Fruit fly (Drosophila melanogaster) whole organism, embryonic: ENCODE results near the gene CG44405.

ENCODE experiments used
- Aef1 ChIP-seq: fragments of 200-800 bp; sonication (Bioruptor generic); IDR thresholded peaks from 3 replicates; pipeline ENCODE4 v1.3.6; 2022; ENCODE audit warnings: missing biosample characterization, missing genetic modification characterization
- Antp ChIP-seq: fragments of 200-800 bp; sonication (Bioruptor generic); optimal IDR thresholded peaks from 3 replicates; lab custom pipeline; 2016; ENCODE audit warnings: missing biosample characterization, missing genetic modification characterization
- B-H1 ChIP-seq: fragments of 200-800 bp; sonication (Bioruptor generic); IDR thresholded peaks from 3 replicates; pipeline ENCODE4 v1.3.6; 2022; ENCODE audit warnings: missing biosample characterization, missing genetic modification characterization
- CG10267 ChIP-seq: fragments of 200-800 bp; sonication (Bioruptor generic); optimal IDR thresholded peaks from 2 replicates; lab custom pipeline; 2018; ENCODE audit warnings: missing biosample characterization, mild to moderate bottlenecking, missing genetic modification characterization, moderate library complexity
- CG11695 ChIP-seq: fragments of 200-800 bp; sonication (Bioruptor generic); IDR thresholded peaks from 3 replicates; pipeline ENCODE4 v1.3.6; 2022; ENCODE audit warnings: missing biosample characterization, missing genetic modification characterization
- CG11723 ChIP-seq: fragments of 200-800 bp; sonication (Bioruptor generic); optimal IDR thresholded peaks from 2 replicates; lab custom pipeline; 2017; ENCODE audit warnings: missing biosample characterization, mild to moderate bottlenecking, missing genetic modification characterization
- CG12299 ChIP-seq: fragments of 200-800 bp; sonication (Bioruptor generic); optimal IDR thresholded peaks from 2 replicates; lab custom pipeline; 2018; ENCODE audit warnings: missing biosample characterization, mild to moderate bottlenecking, missing genetic modification characterization
- CG12391 ChIP-seq: fragments of 200-800 bp; sonication (Bioruptor generic); optimal IDR thresholded peaks from 3 replicates; lab custom pipeline; 2018; ENCODE audit warnings: missing biosample characterization, mild to moderate bottlenecking, missing genetic modification characterization, moderate library complexity
- CG12659 ChIP-seq: fragments of 200-800 bp; sonication (Bioruptor generic); optimal IDR thresholded peaks from 3 replicates; lab custom pipeline; 2017; ENCODE audit warnings: mild to moderate bottlenecking, missing biosample characterization, missing genetic modification reagents, missing genetic modification characterization
- CG12769 ChIP-seq: fragments of 200-800 bp; sonication (Bioruptor generic); optimal IDR thresholded peaks from 2 replicates; lab custom pipeline; 2019; ENCODE audit warnings: missing biosample characterization, mild to moderate bottlenecking, missing genetic modification characterization, moderate library complexity
- CG13624 ChIP-seq: fragments of 200-800 bp; sonication (Bioruptor generic); optimal IDR thresholded peaks from 2 replicates; lab custom pipeline; 2016; ENCODE audit warnings: missing biosample characterization, missing genetic modification characterization
- CG1529 ChIP-seq: fragments of 200-800 bp; sonication (Bioruptor generic); optimal IDR thresholded peaks from 3 replicates; lab custom pipeline; 2018; ENCODE audit warnings: missing biosample characterization, missing genetic modification characterization
- CG1647 ChIP-seq: fragments of 200-800 bp; sonication (Bioruptor generic); optimal IDR thresholded peaks from 3 replicates; lab custom pipeline; 2016; ENCODE audit warnings: missing biosample characterization, missing genetic modification characterization
- CG18262 ChIP-seq: fragments of 200-800 bp; optimal IDR thresholded peaks from 3 replicates; lab custom pipeline; 2019; ENCODE audit warnings: missing biosample characterization, mild to moderate bottlenecking, missing genetic modification characterization, moderate library complexity
- CG18599 ChIP-seq: fragments of 200-800 bp; sonication (Bioruptor generic); optimal IDR thresholded peaks from 3 replicates; lab custom pipeline; 2017; ENCODE audit warnings: missing biosample characterization, missing genetic modification characterization, mild to moderate bottlenecking, moderate library complexity, missing genetic modification reagents
- CG3065 ChIP-seq: fragments of 200-800 bp; sonication (Bioruptor generic); optimal IDR thresholded peaks from 2 replicates; lab custom pipeline; 2016; ENCODE audit warnings: missing biosample characterization, missing genetic modification characterization
- CG33557 ChIP-seq: fragments of 200-800 bp; sonication (Bioruptor generic); optimal IDR thresholded peaks from 2 replicates; lab custom pipeline; 2019; ENCODE audit warnings: missing biosample characterization, mild to moderate bottlenecking, missing genetic modification characterization, moderate library complexity
- CG6272 ChIP-seq: fragments of 200-800 bp; sonication (Bioruptor generic); IDR thresholded peaks from 2 replicates; pipeline ENCODE4 v1.3.6; 2022; ENCODE audit warnings: missing biosample characterization, missing genetic modification characterization
- CG7928 ChIP-seq: fragments of 200-800 bp; sonication (Bioruptor generic); optimal IDR thresholded peaks from 2 replicates; lab custom pipeline; 2017; ENCODE audit warnings: missing biosample characterization, mild to moderate bottlenecking, missing genetic modification characterization
- CG8478 ChIP-seq: fragments of >200 bp; optimal IDR thresholded peaks from 2 replicates; lab custom pipeline; 2018
- D19A ChIP-seq: fragments of 200-800 bp; optimal IDR thresholded peaks from 3 replicates; lab custom pipeline; 2019; ENCODE audit warnings: missing biosample characterization, mild to moderate bottlenecking, missing genetic modification characterization, moderate library complexity
- Dref ChIP-seq: fragments of 200-800 bp; sonication (Bioruptor generic); IDR thresholded peaks from 2 replicates; pipeline ENCODE4 v1.3.6; 2022; ENCODE audit warnings: missing biosample characterization, missing genetic modification characterization
- Elba2 ChIP-seq: fragments of 200-800 bp; sonication (Bioruptor generic); optimal IDR thresholded peaks from 3 replicates; lab custom pipeline; 2016; ENCODE audit warnings: missing biosample characterization, missing genetic modification characterization
- GATAe ChIP-seq: fragments of 200-800 bp; sonication (Bioruptor generic); conservative IDR thresholded peaks from 2 replicates; pipeline ENCODE4 v1.3.6; 2022; ENCODE audit warnings: missing biosample characterization, missing genetic modification characterization
- Hand ChIP-seq: fragments of 200-800 bp; sonication (Bioruptor generic); optimal IDR thresholded peaks from 2 replicates; lab custom pipeline; 2017; ENCODE audit warnings: mild to moderate bottlenecking, missing biosample characterization, missing genetic modification reagents, missing genetic modification characterization
- Mrtf ChIP-seq: fragments of 200-800 bp; sonication (Bioruptor generic); IDR thresholded peaks from 3 replicates; pipeline ENCODE4 v1.3.6; 2022; ENCODE audit warnings: missing biosample characterization, missing genetic modification characterization
- Poxn ChIP-seq: fragments of 200-800 bp; sonication (Bioruptor generic); IDR thresholded peaks from 2 replicates; pipeline ENCODE4 v1.3.6; 2022; ENCODE audit warnings: missing biosample characterization, missing genetic modification characterization
- Ptx1 ChIP-seq: fragments of 200-800 bp; sonication (Bioruptor generic); IDR thresholded peaks from 2 replicates; pipeline ENCODE4 v1.3.6; 2022; ENCODE audit warnings: missing biosample characterization, missing genetic modification characterization
- Ssrp ChIP-seq: fragments of 200-800 bp; sonication (Bioruptor generic); optimal IDR thresholded peaks from 2 replicates; lab custom pipeline; 2018; ENCODE audit warnings: missing biosample characterization, mild to moderate bottlenecking, missing genetic modification characterization, moderate library complexity
- TFAM ChIP-seq: fragments of 200-800 bp; sonication (Bioruptor generic); optimal IDR thresholded peaks from 2 replicates; lab custom pipeline; 2017; ENCODE audit warnings: missing biosample characterization, missing genetic modification characterization, inconsistent platforms
- caup ChIP-seq: fragments of 200-800 bp; sonication (Bioruptor generic); optimal IDR thresholded peaks from 3 replicates; lab custom pipeline; 2017; ENCODE audit warnings: missing biosample characterization, mild to moderate bottlenecking, missing genetic modification characterization, moderate library complexity; ENCODE audit not compliant: severe bottlenecking
- ci ChIP-seq: fragments of 200-800 bp; sonication (Bioruptor generic); IDR thresholded peaks from 3 replicates; pipeline ENCODE4 v1.3.6; 2022; ENCODE audit warnings: missing biosample characterization, missing genetic modification characterization
- dan ChIP-seq: fragments of 200-800 bp; sonication (Bioruptor generic); IDR thresholded peaks from 2 replicates; pipeline ENCODE4 v1.3.6; 2022; ENCODE audit warnings: missing biosample characterization, missing genetic modification characterization
- emc ChIP-seq: fragments of 200-800 bp; sonication (Bioruptor generic); optimal IDR thresholded peaks from 2 replicates; lab custom pipeline; 2016; ENCODE audit warnings: missing biosample characterization, missing genetic modification characterization
- eve ChIP-seq, 2 experiments: fragments of >200 bp; optimal IDR thresholded peaks; 2 replicates each; lab custom pipeline; 2017; ENCODE audit warnings: missing biosample characterization in 2 of 2, missing genetic modification characterization in 2 of 2
- lbe ChIP-seq: fragments of 200-800 bp; sonication (Bioruptor generic); optimal IDR thresholded peaks from 2 replicates; lab custom pipeline; 2016; ENCODE audit warnings: missing biosample characterization, mild to moderate bottlenecking, missing genetic modification characterization
- lola ChIP-seq, 3 experiments: fragments of >200 bp in 2 of 3; fragments of 200-800 bp in 1 of 3; sonication (Bioruptor generic) in 1 of 3; optimal IDR thresholded peaks; 2 replicates each; lab custom pipeline; 2017 to 2019; ENCODE audit warnings: missing biosample characterization in 3 of 3, missing genetic modification characterization in 3 of 3, mild to moderate bottlenecking in 1 of 3, moderate library complexity in 1 of 3
- odd ChIP-seq: fragments of 200-800 bp; sonication (Bioruptor generic); optimal IDR thresholded peaks from 2 replicates; lab custom pipeline; 2017; ENCODE audit warnings: missing biosample characterization, mild to moderate bottlenecking, missing genetic modification characterization
- ro ChIP-seq: fragments of 200-800 bp; sonication (Bioruptor generic); IDR thresholded peaks from 2 replicates; pipeline ENCODE4 v1.3.6; 2022; ENCODE audit warnings: missing biosample characterization, missing genetic modification characterization
- slou ChIP-seq: fragments of 200-800 bp; sonication (Bioruptor generic); optimal IDR thresholded peaks from 3 replicates; lab custom pipeline; 2016; ENCODE audit warnings: missing biosample characterization, missing genetic modification characterization
- slp2 ChIP-seq: fragments of 200-800 bp; sonication (Bioruptor generic); optimal IDR thresholded peaks from 2 replicates; lab custom pipeline; 2016; ENCODE audit warnings: missing biosample characterization, missing genetic modification characterization
- sob ChIP-seq: fragments of 200-800 bp; sonication (Bioruptor generic); IDR thresholded peaks from 2 replicates; pipeline ENCODE4 v1.3.6; 2022; ENCODE audit warnings: missing biosample characterization, missing genetic modification characterization
- stwl ChIP-seq: fragments of 200-800 bp; sonication (Bioruptor generic); optimal IDR thresholded peaks from 3 replicates; lab custom pipeline; 2018; ENCODE audit warnings: missing biosample characterization, mild to moderate bottlenecking, missing genetic modification characterization, moderate library complexity
- sug ChIP-seq: fragments of 200-800 bp; optimal IDR thresholded peaks from 2 replicates; lab custom pipeline; 2019; ENCODE audit warnings: missing biosample characterization, mild to moderate bottlenecking, missing genetic modification characterization, moderate library complexity
- tap ChIP-seq: fragments of 200-800 bp; optimal IDR thresholded peaks from 3 replicates; lab custom pipeline; 2019; ENCODE audit warnings: missing biosample characterization, mild to moderate bottlenecking, missing genetic modification characterization, moderate library complexity
- toy ChIP-seq: fragments of 200-800 bp; sonication (Bioruptor generic); IDR thresholded peaks from 2 replicates; pipeline ENCODE4 v1.3.6; 2022; ENCODE audit warnings: missing biosample characterization, missing genetic modification characterization
- twi ChIP-seq: fragments of 200-800 bp; optimal IDR thresholded peaks from 2 replicates; lab custom pipeline; 2019; ENCODE audit warnings: missing biosample characterization, mild to moderate bottlenecking, missing genetic modification characterization, moderate library complexity
- vvl ChIP-seq: fragments of 200-800 bp; sonication (Bioruptor generic); IDR thresholded peaks from 2 replicates; pipeline ENCODE4 v1.3.6; 2022; ENCODE audit warnings: missing biosample characterization, missing genetic modification characterization
- zfh2 ChIP-seq: fragments of 200-800 bp; sonication (Bioruptor generic); optimal IDR thresholded peaks from 2 replicates; lab custom pipeline; 2016; ENCODE audit warnings: missing biosample characterization, missing genetic modification characterization

CG44405 gene

dm6 chr2L:16299466-16300311, 42.4 kb downstream of the CG44405 start, which contains the start of the genes heix and CG17328 (continued):
- TF ChIP-seq twi (tag; lab: Kevin White, UChicago) (peak; percentile 49), sob (peak; percentile 68), zfh2 (GFP tag; lab: Kevin White, UChicago) (peak; percentile 69), odd (GFP tag; lab: Kevin White, UChicago) (peak; percentile 19), CG12659 (GFP tag; lab: Kevin White, UChicago) (peak; percentile 80), CG33557 (GFP tag; lab: Kevin White, UChicago) (peak; percentile 36), CG12299 (tag; lab: Kevin White, UChicago) (peak; percentile 54), CG6272 (GFP tag; lab: Robert Waterston, UW) (no peak; the same call in none of the 2 replicates), tap (tag; lab: Kevin White, UChicago) (no peak), B-H1 (GFP tag; lab: Robert Waterston, UW) (peak; percentile 34; the same call in 1 of the 3 replicates), emc (GFP tag; lab: Kevin White, UChicago) (peak; percentile 13), Aef1 (peak; percentile 80), CG8478 (no peak), CG3065 (peak; percentile 7), eve (GFP tag; optimal IDR thresholded peaks at IDR 0.05; lab: Kevin White, UChicago) (no peak), slou (peak; percentile 75), CG1647 (GFP tag; lab: Kevin White, UChicago) (no peak), Poxn (GFP tag; lab: Robert Waterston, UW) (peak; percentile 39; the same call in 1 of the 2 replicates), D19A (tag; lab: Kevin White, UChicago) (no peak), CG13624 (GFP tag; lab: Kevin White, UChicago) (peak; percentile 60), CG12769 (tag; lab: Kevin White, UChicago) (peak; percentile 96), Dref (no peak), CG1529 (peak; percentile 100), Hand (GFP tag; lab: Kevin White, UChicago) (no peak), CG10267 (tag; lab: Kevin White, UChicago) (peak; percentile 73), CG12391 (tag; lab: Kevin White, UChicago) (peak; percentile 82), GATAe (GFP tag; lab: Robert Waterston, UW) (no peak), CG18262 (tag; lab: Kevin White, UChicago) (peak; percentile 70), sug (tag; lab: Kevin White, UChicago) (peak; percentile 66), Ptx1 (GFP tag; lab: Robert Waterston, UW) (peak; percentile 81), CG7928 (GFP tag; lab: Kevin White, UChicago) (peak; percentile 96), lola (GFP tag; optimal IDR thresholded peaks at IDR 0.05; lab: Kevin White, UChicago) (peak in 1 of 3 experiments; percentile 70), caup (peak; percentile 64), TFAM (GFP tag; lab: Kevin White, UChicago) (no peak), stwl (tag; lab: Kevin White, UChicago) (peak; percentile 46), slp2 (GFP tag; lab: Kevin White, UChicago) (peak; percentile 5), ro (GFP tag; lab: Robert Waterston, UW) (no peak), lbe (GFP tag; lab: Kevin White, UChicago) (peak; percentile 7), CG11723 (GFP tag; lab: Kevin White, UChicago) (no peak), toy (GFP tag; lab: Robert Waterston, UW) (no peak), Mrtf (GFP tag; lab: Robert Waterston, UW) (peak; percentile 53; the same call in 2 of the 3 replicates), ci (GFP tag; lab: Robert Waterston, UW) (peak; percentile 80), CG18599 (GFP tag; lab: Kevin White, UChicago) (peak; percentile 72), CG11695 (peak; percentile 62; the same call in 1 of the 3 replicates), Elba2 (no peak), Ssrp (tag; lab: Kevin White, UChicago) (peak; percentile 66), dan (GFP tag; lab: Robert Waterston, UW) (no peak), vvl (GFP tag; lab: Robert Waterston, UW) (peak; percentile 73), Antp (GFP tag; lab: Kevin White, UChicago) (peak; percentile 55)
